Worm (Caenorhabditis elegans): ENCODE measurements around the gene pll-1.

The pll-1 gene

ce11 chrIII:349511-350165, 16.1 kb upstream of the pll-1 start (continued):
- TF ChIP-seq nhr-42 (GFP tag; IDR thresholded peaks at IDR 0.05) (peak; percentile 49; the same call in 1 of the 2 replicates), lin-38 (GFP tag; IDR thresholded peaks at IDR 0.05) (peak; percentile 83), daf-16 (GFP tag; optimal IDR thresholded peaks at IDR 0.05) (peak; percentile 51 to 61), daf-16 (tag; optimal IDR thresholded peaks at IDR 0.05) (peak; percentile 78), tag-97 (GFP tag; IDR thresholded peaks at IDR 0.05) (no peak), ama-1 (optimal IDR thresholded peaks at IDR 0.05) (peak; percentile 94), hif-1 (tag; optimal IDR thresholded peaks at IDR 0.05) (peak; percentile 56 to 90), mxl-3 (GFP tag; optimal IDR thresholded peaks at IDR 0.05) (peak; percentile 91), lin-15B (tag; optimal IDR thresholded peaks at IDR 0.05) (no peak), sdz-12 (GFP tag; optimal IDR thresholded peaks at IDR 0.05) (no peak), zag-1 (tag; optimal IDR thresholded peaks at IDR 0.05) (no peak), spr-1 (tag; optimal IDR thresholded peaks at IDR 0.05) (peak; percentile 89), php-3 (GFP tag; IDR thresholded peaks at IDR 0.05) (peak; percentile 72), set-16 (GFP tag; IDR thresholded peaks at IDR 0.05) (peak; percentile 100), pqm-1 (tag; optimal IDR thresholded peaks at IDR 0.05) (peak; percentile 57), hmg-1.1 (GFP tag; IDR thresholded peaks at IDR 0.05) (peak; percentile 97), ceh-62 (tag; optimal IDR thresholded peaks at IDR 0.05) (no peak), fos-1 (tag; optimal IDR thresholded peaks at IDR 0.05) (no peak), T26A8.4 (GFP tag; IDR thresholded peaks at IDR 0.05) (peak; percentile 96), Y48G9A.11 (GFP tag; IDR thresholded peaks at IDR 0.05) (no peak), mdl-1 (tag; optimal IDR thresholded peaks at IDR 0.05) (peak; percentile 82 to 95), Y5F2A.4 (GFP tag; optimal IDR thresholded peaks at IDR 0.05) (peak; percentile 79), ceh-44 (GFP tag; IDR thresholded peaks at IDR 0.05) (peak; percentile 70; the same call in 1 of the 2 replicates)

DNA sequence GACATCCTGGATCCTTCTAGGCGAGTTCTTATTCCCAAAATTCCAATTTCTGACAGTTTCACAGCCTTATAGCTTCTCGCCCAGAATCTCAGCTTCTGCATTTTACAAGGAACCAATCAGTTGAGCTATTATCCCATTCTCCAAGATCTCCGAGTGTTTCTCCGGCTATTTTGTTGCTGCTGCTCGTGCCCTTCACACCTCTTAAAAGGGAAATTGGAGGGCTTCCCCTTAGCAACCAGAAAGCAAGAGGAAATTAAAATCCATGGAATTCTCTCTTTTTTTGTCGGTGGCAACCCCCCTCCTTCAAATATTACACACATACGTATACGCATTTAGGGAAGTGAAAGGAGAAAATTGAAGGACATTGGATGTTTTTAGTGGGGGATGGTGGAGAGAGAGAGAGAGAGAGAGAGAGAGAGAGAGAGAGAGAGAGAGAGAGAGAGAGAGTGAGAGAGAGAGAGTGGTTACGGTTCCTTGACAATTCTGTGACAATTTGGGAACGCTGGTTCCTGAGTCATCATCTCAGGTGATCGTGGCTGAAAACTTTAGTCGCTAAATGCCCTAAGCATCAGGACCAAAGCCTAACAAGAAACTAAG, 13.8 kb upstream of the pll-1 start:
- no peak for TF ChIP-seq zfp-2 (tag; optimal IDR thresholded peaks at IDR 0.05)
- no peak for TF ChIP-seq dmd-8 (GFP tag; IDR thresholded peaks at IDR 0.05)
- no peak for TF ChIP-seq lin-13 (GFP tag; optimal IDR thresholded peaks at IDR 0.05)
- TF ChIP-seq lin-38 (GFP tag; IDR thresholded peaks at IDR 0.05): no peak
- TF ChIP-seq dve-1 (tag; optimal IDR thresholded peaks at IDR 0.05; ENCODE audit: insufficient read depth): peak; percentile 11
- TF ChIP-seq mep-1 (tag; optimal IDR thresholded peaks at IDR 0.05): peak; percentile 49
- TF ChIP-seq dpl-1 (GFP tag; optimal IDR thresholded peaks at IDR 0.05): no peak
- no peak for TF ChIP-seq aha-1 (tag)
- TF ChIP-seq unc-62 (GFP tag; optimal IDR thresholded peaks at IDR 0.05 in 1 of 2): peak in 1 of 2 experiments; percentile 70
- TF ChIP-seq unc-62 (tag; optimal IDR thresholded peaks at IDR 0.05): no peak
- TF ChIP-seq lim-7 (GFP tag; IDR thresholded peaks at IDR 0.05): no peak
- no peak for TF ChIP-seq zip-11 (GFP tag; IDR thresholded peaks at IDR 0.05)
- peak; percentile 26 for TF ChIP-seq mes-2 (tag; optimal IDR thresholded peaks at IDR 0.05; ENCODE audit: poor library complexity, severe bottlenecking)
- no peak for TF ChIP-seq nhr-48 (tag; optimal IDR thresholded peaks at IDR 0.05)
- TF ChIP-seq daf-8 (GFP tag; IDR thresholded peaks at IDR 0.05): no peak
- peak; percentile 33 for TF ChIP-seq hlh-30 (tag; optimal IDR thresholded peaks at IDR 0.05; ENCODE audit: insufficient read depth)
- TF ChIP-seq mxl-3 (GFP tag; optimal IDR thresholded peaks at IDR 0.05): no peak
- no peak for TF ChIP-seq ces-1 (GFP tag; optimal IDR thresholded peaks at IDR 0.05)
- TF ChIP-seq set-16 (GFP tag; IDR thresholded peaks at IDR 0.05): peak; percentile 50; the same call in 1 of the 2 replicates
- no peak for TF ChIP-seq tag-97 (GFP tag; IDR thresholded peaks at IDR 0.05)
- peak in 1 of 2 experiments; percentile 14 for TF ChIP-seq lsy-2 (tag; optimal IDR thresholded peaks at IDR 0.05)
- TF ChIP-seq ceh-28 (tag; optimal IDR thresholded peaks at IDR 0.05): no peak
- no peak for TF ChIP-seq nhr-102 (tag; optimal IDR thresholded peaks at IDR 0.05)
- TF ChIP-seq lin-39 (tag; optimal IDR thresholded peaks at IDR 0.05): no peak
- TF ChIP-seq hlh-11 (tag; optimal IDR thresholded peaks at IDR 0.05): peak; percentile 31
- no peak for TF ChIP-seq lin-29 (GFP tag; IDR thresholded peaks at IDR 0.05)
